Worm (Caenorhabditis elegans) whole organism, L3 larva: Measurements from ENCODE around the gene E02C12.10.

Source experiments
- R02D3.7 ChIP-seq: fragments of 150-350 bp; optimal IDR thresholded peaks from 2 replicates; lab custom pipeline; 2014; ENCODE audit warnings: missing biosample characterization, missing genetic modification characterization
- aly-2 ChIP-seq: fragments of 150-350 bp; optimal IDR thresholded peaks from 2 replicates; lab custom pipeline; 2014; ENCODE audit warnings: missing biosample characterization, missing genetic modification characterization
- ceh-16 ChIP-seq: sonication (generic microtip); optimal IDR thresholded peaks from 2 replicates; lab custom pipeline; 2017; ENCODE audit warnings: missing biosample characterization, missing genetic modification characterization
- ceh-28 ChIP-seq: fragments of 150-350 bp; optimal IDR thresholded peaks from 2 replicates; lab custom pipeline; 2014; ENCODE audit warnings: missing biosample characterization, missing genetic modification reagents, missing genetic modification characterization
- ceh-82 ChIP-seq: fragments of 150-350 bp; optimal IDR thresholded peaks from 2 replicates; lab custom pipeline; 2014; ENCODE audit warnings: missing biosample characterization, missing genetic modification characterization
- ceh-9 ChIP-seq: sonication (generic microtip); optimal IDR thresholded peaks from 2 replicates; lab custom pipeline; 2018; ENCODE audit warnings: missing biosample characterization, missing genetic modification characterization
- egl-27 ChIP-seq: sonication (generic microtip); optimal IDR thresholded peaks from 4 replicates; lab custom pipeline; 2017; ENCODE audit warnings: missing biosample characterization, missing genetic modification reagents, missing genetic modification characterization
- egl-5 ChIP-seq: fragments of 150-350 bp; optimal IDR thresholded peaks from 2 replicates; lab custom pipeline; 2017; ENCODE audit warnings: missing biosample characterization, missing genetic modification reagents, missing genetic modification characterization, inconsistent platforms
- elt-2 ChIP-seq: sonication (generic microtip); optimal IDR thresholded peaks from 2 replicates; lab custom pipeline; 2016; ENCODE audit warnings: missing genetic modification reagents, mild to moderate bottlenecking, missing genetic modification characterization, missing compliant biosample characterization
- elt-3 ChIP-seq, 3 experiments: fragments of 150-350 bp in 1 of 3; sonication (generic microtip) in 2 of 3; optimal IDR thresholded peaks; 2 replicates in 2 of 3; 4 replicates in 1 of 3; lab custom pipeline; 2014 to 2017; ENCODE audit warnings: missing biosample characterization in 3 of 3, missing genetic modification characterization in 3 of 3
- eor-1 ChIP-seq, 2 experiments: fragments of 150-350 bp; optimal IDR thresholded peaks; 2 replicates each; lab custom pipeline; 2014 to 2018; ENCODE audit warnings: missing biosample characterization in 2 of 2, missing genetic modification characterization in 2 of 2
- fkh-10 ChIP-seq: sonication (generic microtip); optimal IDR thresholded peaks from 2 replicates; lab custom pipeline; 2017; ENCODE audit warnings: missing biosample characterization, missing genetic modification reagents, missing genetic modification characterization
- fkh-2 ChIP-seq: fragments of 150-350 bp; optimal IDR thresholded peaks from 2 replicates; lab custom pipeline; 2014; ENCODE audit warnings: missing biosample characterization, missing genetic modification reagents, missing genetic modification characterization
- fos-1 ChIP-seq: fragments of 150-350 bp; optimal IDR thresholded peaks from 2 replicates; lab custom pipeline; 2014; ENCODE audit warnings: missing biosample characterization, missing genetic modification characterization
- hmg-11 ChIP-seq: sonication (generic microtip); optimal IDR thresholded peaks from 2 replicates; lab custom pipeline; 2016; ENCODE audit warnings: missing genetic modification characterization, missing compliant biosample characterization
- lin-15B ChIP-seq: fragments of 150-350 bp; optimal IDR thresholded peaks from 2 replicates; lab custom pipeline; 2014; ENCODE audit warnings: missing biosample characterization, missing genetic modification characterization
- nfya-1 ChIP-seq: sonication (generic microtip); optimal IDR thresholded peaks from 2 replicates; lab custom pipeline; 2017; ENCODE audit warnings: missing genetic modification characterization, mild to moderate bottlenecking, missing compliant biosample characterization, antibody characterized with exemption, moderate library complexity; ENCODE audit not compliant: insufficient read depth
- nhr-11 ChIP-seq: fragments of 150-350 bp; optimal IDR thresholded peaks from 2 replicates; lab custom pipeline; 2014; ENCODE audit warnings: missing biosample characterization, missing genetic modification characterization
- nhr-12 ChIP-seq: fragments of 150-350 bp; optimal IDR thresholded peaks from 2 replicates; lab custom pipeline; 2014; ENCODE audit warnings: missing biosample characterization, missing genetic modification characterization
- nhr-23 ChIP-seq: fragments of 150-350 bp; optimal IDR thresholded peaks from 2 replicates; lab custom pipeline; 2014; ENCODE audit warnings: missing biosample characterization, missing genetic modification reagents, missing genetic modification characterization
- nhr-237 ChIP-seq: fragments of 150-350 bp; optimal IDR thresholded peaks from 2 replicates; lab custom pipeline; 2014; ENCODE audit warnings: missing biosample characterization, missing genetic modification characterization
- nhr-25 ChIP-seq: sonication (generic microtip); optimal IDR thresholded peaks from 2 replicates; lab custom pipeline; 2017; ENCODE audit warnings: missing biosample characterization, missing genetic modification characterization
- nhr-28 ChIP-seq: fragments of 150-350 bp; optimal IDR thresholded peaks from 2 replicates; lab custom pipeline; 2014; ENCODE audit warnings: missing biosample characterization, missing genetic modification characterization
- nhr-43 ChIP-seq: sonication (generic microtip); optimal IDR thresholded peaks from 2 replicates; lab custom pipeline; 2016; ENCODE audit warnings: mild to moderate bottlenecking, missing genetic modification characterization, missing compliant biosample characterization; ENCODE audit not compliant: poor library complexity, severe bottlenecking
- nhr-77 ChIP-seq: fragments of 150-350 bp; optimal IDR thresholded peaks from 2 replicates; lab custom pipeline; 2014; ENCODE audit warnings: missing biosample characterization, missing genetic modification characterization
- pha-4 ChIP-seq: fragments of 150-350 bp; optimal IDR thresholded peaks from 2 replicates; lab custom pipeline; 2014; ENCODE audit warnings: missing biosample characterization, missing genetic modification reagents, missing genetic modification characterization
- pqm-1 ChIP-seq: fragments of 150-350 bp; optimal IDR thresholded peaks from 2 replicates; lab custom pipeline; 2017; ENCODE audit warnings: missing biosample characterization, missing genetic modification characterization, inconsistent platforms
- skn-1 ChIP-seq: fragments of 150-350 bp; optimal IDR thresholded peaks from 2 replicates; lab custom pipeline; 2014; ENCODE audit warnings: missing biosample characterization, missing genetic modification characterization
- snpc-4 ChIP-seq: fragments of 150-350 bp; optimal IDR thresholded peaks from 2 replicates; lab custom pipeline; 2014; ENCODE audit warnings: missing biosample characterization, missing genetic modification characterization
- unc-62 ChIP-seq: fragments of 150-350 bp; sonication (generic microtip); optimal IDR thresholded peaks from 4 replicates; lab custom pipeline; 2014; ENCODE audit warnings: missing biosample characterization, missing genetic modification reagents, missing genetic modification characterization
- ztf-4 ChIP-seq: fragments of 150-350 bp; optimal IDR thresholded peaks from 2 replicates; lab custom pipeline; 2014; ENCODE audit warnings: missing biosample characterization, missing genetic modification characterization

The E02C12.10 gene

ce11 chrV:9408869-9409268 lies 30.7 kb upstream of the E02C12.10 start:
- TF ChIP-seq nhr-43 (no peak), egl-5 (tag; lab: Kevin White, UChicago) (no peak), fkh-10 (GFP tag; lab: Kevin White, UChicago) (peak; percentile 42), fos-1 (tag; lab: Kevin White, UChicago) (no peak), pqm-1 (tag; lab: Kevin White, UChicago) (no peak)

DNA sequence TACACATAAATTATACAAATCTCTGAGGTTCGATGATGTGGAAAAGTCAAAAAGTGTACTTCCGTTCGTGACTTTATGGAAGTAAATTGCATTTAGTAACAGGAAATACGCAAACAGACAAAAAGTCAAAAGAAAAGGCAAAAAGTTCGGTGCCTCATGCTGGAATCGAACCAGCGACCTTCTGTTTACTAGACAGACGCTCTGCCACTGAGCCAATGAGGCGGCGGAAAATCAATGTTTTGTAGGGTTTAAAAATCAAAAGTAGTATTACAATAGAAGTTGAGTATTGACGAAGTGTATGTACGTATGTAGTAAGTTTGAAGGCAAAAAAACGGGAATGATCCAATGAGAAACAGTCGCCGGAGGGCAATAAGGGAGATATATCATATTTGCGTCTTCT lies 28.7 kb upstream of the E02C12.10 start:
- peak; percentile 55 for TF ChIP-seq pqm-1 (tag; lab: Kevin White, UChicago)
- TF ChIP-seq ceh-9 = no peak
- TF ChIP-seq pha-4 = peak; percentile 61
- peak; percentile 8 for TF ChIP-seq nfya-1 (tag; lab: Kevin White, UChicago)

- TF ChIP-seq nhr-237 (tag; lab: Kevin White, UChicago) (no peak), pha-4 (peak; percentile 17)
Measured at ce11 chrV:9399886-9400373, 21.7 kb upstream of the E02C12.10 start, which contains the start of gene trpp-4. Gene trpp-4 (plus strand): TSS chrV:9400327.

DNA sequence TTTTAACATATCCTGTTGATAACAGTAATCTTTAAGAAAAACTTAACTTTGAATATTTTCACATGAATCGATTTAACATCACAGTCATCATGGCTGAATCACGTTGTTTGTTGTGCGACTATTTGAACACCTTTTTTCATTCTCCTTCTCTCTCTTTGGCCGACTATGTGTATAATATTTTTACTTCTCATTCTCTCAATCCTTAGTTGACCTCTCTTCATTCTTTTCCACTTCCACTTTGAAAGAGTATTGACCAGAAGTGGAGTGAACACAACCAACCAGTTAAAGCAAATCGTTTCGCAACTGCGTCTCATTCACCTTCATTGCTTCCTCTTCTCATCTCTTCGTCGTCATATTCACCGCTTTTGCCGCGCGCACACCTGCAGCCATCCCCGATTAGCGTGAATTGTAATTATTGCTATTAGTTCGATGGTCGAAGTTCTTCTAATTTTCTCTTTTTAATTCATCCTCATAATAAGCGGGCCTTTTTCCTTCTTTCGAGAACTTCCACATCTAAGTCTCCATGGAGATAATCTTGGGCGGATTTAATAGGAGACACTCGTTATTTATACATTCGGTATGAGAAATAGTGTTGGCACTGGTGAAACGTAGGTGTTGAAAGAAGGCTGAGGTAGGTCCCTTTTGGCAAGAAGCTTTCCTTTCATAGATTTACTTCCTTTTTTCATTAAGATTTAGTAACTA lies 16.9 kb upstream of the E02C12.10 start:
- no peak for TF ChIP-seq R02D3.7
- TF ChIP-seq nhr-12 (tag; lab: Kevin White, UChicago) = no peak
- TF ChIP-seq fos-1 (tag; lab: Kevin White, UChicago) = no peak
- peak; percentile 54 for TF ChIP-seq pha-4
- no peak for TF ChIP-seq elt-3 (tag; optimal IDR thresholded peaks at IDR 0.05; lab: Kevin White, UChicago)
- TF ChIP-seq skn-1 (tag; lab: Kevin White, UChicago) = no peak
- TF ChIP-seq nhr-25 (tag; lab: Kevin White, UChicago) = peak; percentile 45
- TF ChIP-seq nhr-23 = peak; percentile 10
- TF ChIP-seq, all 47 proteins: peak for 3

DNA sequence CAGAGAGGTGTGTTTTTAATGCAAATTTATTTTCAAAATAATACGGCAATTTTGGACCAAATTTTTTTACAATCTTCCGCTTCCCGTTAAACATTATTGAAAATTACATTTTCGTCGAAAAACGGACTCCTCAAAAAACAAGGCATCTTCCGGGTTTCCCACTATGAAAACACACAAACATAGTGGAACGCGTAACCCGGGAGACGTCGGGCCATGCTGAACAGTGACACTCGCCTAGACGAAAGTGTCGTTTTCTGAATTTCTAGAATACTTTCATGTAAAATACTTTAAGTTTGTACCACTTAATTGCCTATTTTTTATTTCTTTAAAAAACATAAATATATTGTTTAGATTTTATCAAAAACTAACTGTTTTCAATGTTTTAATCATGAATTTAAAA lies 13.8 kb upstream of the E02C12.10 start:
- no peak for TF ChIP-seq nhr-43
- TF ChIP-seq hmg-11 (tag; lab: Kevin White, UChicago) = no peak
- TF ChIP-seq nfya-1 (tag; lab: Kevin White, UChicago) = peak; percentile 5
- peak; percentile 91 for TF ChIP-seq snpc-4
- TF ChIP-seq nhr-12 (tag; lab: Kevin White, UChicago) = no peak
- no peak for TF ChIP-seq pqm-1 (tag; lab: Kevin White, UChicago)
- TF ChIP-seq elt-2 (tag; lab: Kevin White, UChicago) = no peak

- TF ChIP-seq lin-15B (tag; lab: Kevin White, UChicago) (no peak), elt-2 (tag; lab: Kevin White, UChicago) (no peak), snpc-4 (no peak), egl-27 (no peak), ceh-9 (no peak)
Measured at ce11 chrV:9386143-9386542, 7.9 kb upstream of the E02C12.10 start, which contains the start of gene hum-2. Gene hum-2 (plus strand): TSS chrV:9386175.

DNA sequence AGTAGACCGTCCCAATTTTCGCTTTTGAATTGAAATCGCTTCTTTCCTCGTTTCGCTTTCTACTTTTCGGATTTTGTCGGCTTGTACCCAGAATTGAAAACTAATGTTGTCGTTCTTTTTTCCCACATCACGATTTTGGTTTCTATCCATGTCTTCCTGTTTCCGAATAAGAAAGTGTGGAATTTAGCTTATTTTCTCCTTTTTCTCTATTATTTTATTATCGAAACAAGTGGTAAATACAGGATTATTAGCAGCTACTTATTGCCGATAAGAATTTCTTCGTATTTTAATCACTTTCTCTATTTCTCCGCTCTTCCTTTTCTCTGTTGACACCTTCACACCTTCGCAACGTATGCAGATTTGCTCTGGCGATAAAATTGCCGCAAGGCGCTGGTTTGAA lies 6.7 kb upstream of the E02C12.10 start:
- TF ChIP-seq R02D3.7 (no peak), eor-1 (tag; optimal IDR thresholded peaks at IDR 0.05; lab: Kevin White, UChicago) (no peak), nhr-11 (tag; lab: Kevin White, UChicago) (no peak), snpc-4 (no peak), aly-2 (tag; lab: Kevin White, UChicago) (no peak), unc-62 (GFP tag; lab: Kevin White, UChicago) (no peak), nhr-23 (no peak), nfya-1 (tag; lab: Kevin White, UChicago) (no peak), ztf-4 (no peak), nhr-43 (no peak), elt-2 (tag; lab: Kevin White, UChicago) (no peak), fkh-2 (tag; lab: Kevin White, UChicago) (no peak), ceh-28 (tag; lab: Kevin White, UChicago) (no peak), ceh-16 (no peak), nhr-28 (tag; lab: Kevin White, UChicago) (no peak), nhr-77 (tag; lab: Kevin White, UChicago) (no peak), ceh-82 (tag; lab: Kevin White, UChicago) (no peak), nhr-12 (tag; lab: Kevin White, UChicago) (no peak), pha-4 (no peak)
- TF ChIP-seq, all 47 proteins: peak for 0
